Fruit fly (Drosophila melanogaster) whole organism, pupa: Measurements from ENCODE around the gene CG1092.

ENCODE experiments used
- CG10348 ChIP-seq: fragments of 200-800 bp; sonication (Bioruptor generic); IDR thresholded peaks from 2 replicates; pipeline ENCODE4 v1.3.6; 2022; ENCODE audit warnings: missing biosample characterization, missing genetic modification characterization
- CG12605 ChIP-seq: fragments of 200-800 bp; sonication (Bioruptor generic); IDR thresholded peaks from 2 replicates; pipeline ENCODE4 v1.3.6; 2022; ENCODE audit warnings: missing biosample characterization, missing genetic modification characterization
- CG13204 ChIP-seq: fragments of 200-800 bp; sonication (Bioruptor generic); optimal IDR thresholded peaks from 2 replicates; lab custom pipeline; 2018; ENCODE audit warnings: missing biosample characterization, mild to moderate bottlenecking, missing genetic modification characterization, moderate library complexity
- CG14655 ChIP-seq: fragments of 200-800 bp; sonication (Bioruptor generic); optimal IDR thresholded peaks from 3 replicates; lab custom pipeline; 2017; ENCODE audit warnings: mild to moderate bottlenecking, missing biosample characterization, missing genetic modification reagents, missing genetic modification characterization
- CG15710 ChIP-seq: fragments of 200-800 bp; sonication (Bioruptor generic); optimal IDR thresholded peaks from 2 replicates; lab custom pipeline; 2018; ENCODE audit warnings: missing biosample characterization, mild to moderate bottlenecking, missing genetic modification characterization, moderate library complexity
- CG17806 ChIP-seq: fragments of 200-800 bp; sonication (Bioruptor generic); optimal IDR thresholded peaks from 2 replicates; lab custom pipeline; 2018; ENCODE audit warnings: missing biosample characterization, mild to moderate bottlenecking, missing genetic modification characterization, moderate library complexity
- CG32121 ChIP-seq: fragments of 200-800 bp; sonication (Bioruptor generic); IDR thresholded peaks from 2 replicates; pipeline ENCODE4 v1.3.6; 2022; ENCODE audit warnings: missing biosample characterization, missing genetic modification characterization
- CG34367 ChIP-seq: fragments of 200-800 bp; sonication (Bioruptor generic); optimal IDR thresholded peaks from 2 replicates; lab custom pipeline; 2018; ENCODE audit warnings: missing biosample characterization, mild to moderate bottlenecking, missing genetic modification characterization
- CG4496 ChIP-seq: fragments of 200-800 bp; sonication (Bioruptor generic); IDR thresholded peaks from 3 replicates; pipeline ENCODE4 v1.3.6; 2022; ENCODE audit warnings: missing biosample characterization, missing genetic modification characterization
- CG8159 ChIP-seq: fragments of 200-800 bp; sonication (Bioruptor generic); optimal IDR thresholded peaks from 3 replicates; lab custom pipeline; 2018; ENCODE audit warnings: missing biosample characterization, mild to moderate bottlenecking, missing genetic modification characterization, moderate library complexity
- CG8301 ChIP-seq: fragments of 200-800 bp; sonication (Bioruptor generic); optimal IDR thresholded peaks from 2 replicates; lab custom pipeline; 2018; ENCODE audit warnings: missing biosample characterization, mild to moderate bottlenecking, missing genetic modification characterization
- CG9948 ChIP-seq: fragments of 200-800 bp; sonication (Bioruptor generic); optimal IDR thresholded peaks from 2 replicates; lab custom pipeline; 2018; ENCODE audit warnings: missing biosample characterization, mild to moderate bottlenecking, missing genetic modification characterization, moderate library complexity
- D1 ChIP-seq: fragments of 200-800 bp; sonication (Bioruptor generic); optimal IDR thresholded peaks from 2 replicates; lab custom pipeline; 2018; ENCODE audit warnings: missing biosample characterization, mild to moderate bottlenecking, missing genetic modification characterization, moderate library complexity
- EcR ChIP-seq: fragments of 200-800 bp; sonication (Bioruptor generic); optimal IDR thresholded peaks from 3 replicates; lab custom pipeline; 2019; ENCODE audit warnings: missing biosample characterization, missing genetic modification characterization, mild to moderate bottlenecking, moderate library complexity, missing genetic modification reagents
- Ets98B ChIP-seq: fragments of 200-800 bp; sonication (Bioruptor generic); IDR thresholded peaks from 2 replicates; pipeline ENCODE4 v1.3.6; 2022; ENCODE audit warnings: missing biosample characterization, missing genetic modification characterization
- Pif1A ChIP-seq: fragments of 200-800 bp; sonication (Bioruptor generic); optimal IDR thresholded peaks from 3 replicates; lab custom pipeline; 2016; ENCODE audit warnings: missing biosample characterization, missing genetic modification characterization
- Pif1B ChIP-seq: fragments of 200-800 bp; sonication (Bioruptor generic); optimal IDR thresholded peaks from 3 replicates; lab custom pipeline; 2016; ENCODE audit warnings: missing biosample characterization, missing genetic modification characterization
- Snoo ChIP-seq: fragments of 200-800 bp; sonication (Bioruptor generic); optimal IDR thresholded peaks from 3 replicates; lab custom pipeline; 2017; ENCODE audit warnings: missing biosample characterization, mild to moderate bottlenecking, missing genetic modification characterization, inconsistent platforms
- fd96Ca ChIP-seq: fragments of 200-800 bp; sonication (Bioruptor generic); IDR thresholded peaks from 3 replicates; pipeline ENCODE4 v1.3.6; 2022; ENCODE audit warnings: missing biosample characterization, missing genetic modification characterization
- gl ChIP-seq: fragments of 200-800 bp; sonication (Bioruptor generic); optimal IDR thresholded peaks from 2 replicates; lab custom pipeline; 2018; ENCODE audit warnings: missing biosample characterization, mild to moderate bottlenecking, missing genetic modification characterization
- rn ChIP-seq: fragments of 200-800 bp; sonication (Bioruptor generic); IDR thresholded peaks from 2 replicates; pipeline ENCODE4 v1.3.6; 2022; ENCODE audit warnings: missing biosample characterization, missing genetic modification characterization

CG1092 gene

DNA sequence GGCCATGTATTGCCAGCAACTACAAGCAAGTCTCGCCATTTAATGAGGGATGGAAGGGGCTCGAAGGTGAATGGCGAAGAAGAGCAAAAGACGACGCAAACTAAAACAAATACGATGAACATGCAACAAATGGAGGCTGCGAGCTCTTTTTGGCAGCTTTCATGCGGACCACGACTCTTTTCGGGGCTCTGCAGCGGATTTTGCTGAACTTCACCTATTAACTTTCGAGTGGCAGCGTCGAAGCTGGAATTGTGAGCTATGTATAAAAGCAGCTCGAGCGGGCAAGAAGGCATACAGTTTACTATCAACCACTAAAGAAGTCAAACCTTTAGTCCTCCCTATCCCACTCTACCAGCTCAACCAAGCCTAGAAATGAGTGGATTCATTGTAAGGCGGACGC is 12.2 kb upstream of the CG1092 start, which contains the start of gene TwdlV:
TSS of gene TwdlV (plus strand) at position 301 of the 400 bp plus-strand sequence.
- TF ChIP-seq rn (no peak), CG15710 (tag; lab: Kevin White, UChicago) (no peak), CG8159 (tag; lab: Kevin White, UChicago) (no peak), gl (tag; lab: Kevin White, UChicago) (no peak), CG32121 (GFP tag; lab: Robert Waterston, UW) (no peak), CG9948 (tag; lab: Kevin White, UChicago) (no peak), EcR (GFP tag; lab: Kevin White, UChicago) (no peak), D1 (tag; lab: Kevin White, UChicago) (no peak), Ets98B (no peak), CG34367 (tag; lab: Kevin White, UChicago) (no peak)

- no peak for TF ChIP-seq CG15710 (tag; lab: Kevin White, UChicago)
- no peak for TF ChIP-seq CG12605
- TF ChIP-seq CG34367 (tag; lab: Kevin White, UChicago): no peak
- no peak for TF ChIP-seq gl (tag; lab: Kevin White, UChicago)
- TF ChIP-seq fd96Ca (GFP tag; lab: Robert Waterston, UW): no peak
- no peak for TF ChIP-seq Pif1A (GFP tag; lab: Kevin White, UChicago)
- TF ChIP-seq CG10348 (GFP tag; lab: Robert Waterston, UW): no peak
- no peak for TF ChIP-seq CG14655 (GFP tag; lab: Kevin White, UChicago)
- TF ChIP-seq CG13204 (GFP tag; lab: Kevin White, UChicago): no peak
- no peak for TF ChIP-seq CG17806
- TF ChIP-seq CG8301 (tag; lab: Kevin White, UChicago): no peak
- TF ChIP-seq, all 21 proteins: peak for 0
Observed at dm6 chr3R:4256672-4257071, 9.9 kb upstream of the CG1092 start, which contains the start of gene Or82a. Or82a (plus strand) TSS chr3R:4256972.

DNA sequence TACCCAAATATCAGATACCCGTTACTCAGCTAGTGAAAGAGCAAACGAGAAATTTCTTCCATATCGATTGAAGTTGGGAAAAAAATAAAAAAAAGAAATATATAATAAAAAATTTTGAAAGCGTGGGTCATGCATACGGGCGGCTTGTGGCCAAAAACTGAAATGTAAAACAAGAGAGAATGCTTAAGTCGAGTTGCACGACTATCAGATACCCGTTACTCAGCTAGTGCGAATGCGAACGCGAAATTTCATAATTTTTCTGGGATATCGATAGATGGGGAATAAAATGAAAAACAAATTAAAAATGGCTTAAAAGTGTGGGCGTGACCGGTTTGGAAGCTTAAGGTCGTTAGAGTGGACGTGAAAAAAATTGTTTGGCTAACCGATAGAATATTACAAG is 1.8 kb downstream of the CG1092 start:
- no peak for TF ChIP-seq CG32121 (GFP tag; lab: Robert Waterston, UW)
- no peak for TF ChIP-seq EcR (GFP tag; lab: Kevin White, UChicago)
- no peak for TF ChIP-seq CG34367 (tag; lab: Kevin White, UChicago)
- TF ChIP-seq Pif1A (GFP tag; lab: Kevin White, UChicago): no peak
- no peak for TF ChIP-seq CG17806
- no peak for TF ChIP-seq gl (tag; lab: Kevin White, UChicago)
- no peak for TF ChIP-seq CG14655 (GFP tag; lab: Kevin White, UChicago)
- no peak for TF ChIP-seq Snoo (tag; lab: Kevin White, UChicago)
- TF ChIP-seq D1 (tag; lab: Kevin White, UChicago): no peak
- no peak for TF ChIP-seq Pif1B
- TF ChIP-seq CG12605: no peak
- TF ChIP-seq CG9948 (tag; lab: Kevin White, UChicago): no peak

dm6 chr3R:4277828-4278227 is 11.3 kb downstream of the CG1092 start, which contains the start of gene flip:
flip (minus strand) TSS chr3R:4277928.
- TF ChIP-seq Pif1A (GFP tag; lab: Kevin White, UChicago) (no peak), D1 (tag; lab: Kevin White, UChicago) (no peak), CG32121 (GFP tag; lab: Robert Waterston, UW) (no peak), gl (tag; lab: Kevin White, UChicago) (no peak), CG17806 (no peak), CG12605 (no peak), CG14655 (GFP tag; lab: Kevin White, UChicago) (no peak), rn (no peak), fd96Ca (GFP tag; lab: Robert Waterston, UW) (no peak), CG9948 (tag; lab: Kevin White, UChicago) (no peak)

dm6 chr3R:4280062-4280461 is 13.5 kb downstream of the CG1092 start, which contains the start of gene cpx:
cpx (plus strand) TSS chr3R:4280221.
- no peak for TF ChIP-seq CG14655 (GFP tag; lab: Kevin White, UChicago)
- no peak for TF ChIP-seq rn
- no peak for TF ChIP-seq CG34367 (tag; lab: Kevin White, UChicago)
- TF ChIP-seq gl (tag; lab: Kevin White, UChicago): no peak
- TF ChIP-seq CG9948 (tag; lab: Kevin White, UChicago): no peak
- TF ChIP-seq CG15710 (tag; lab: Kevin White, UChicago): no peak
- TF ChIP-seq CG4496 (GFP tag; lab: Robert Waterston, UW): no peak
- no peak for TF ChIP-seq CG8159 (tag; lab: Kevin White, UChicago)
- TF ChIP-seq Pif1A (GFP tag; lab: Kevin White, UChicago): no peak
- no peak for TF ChIP-seq CG17806
- no peak for TF ChIP-seq fd96Ca (GFP tag; lab: Robert Waterston, UW)
- no peak for TF ChIP-seq CG12605
- TF ChIP-seq CG13204 (GFP tag; lab: Kevin White, UChicago): no peak
- no peak for TF ChIP-seq EcR (GFP tag; lab: Kevin White, UChicago)
- TF ChIP-seq Ets98B: no peak
- TF ChIP-seq Snoo (tag; lab: Kevin White, UChicago): no peak
- TF ChIP-seq, all 21 proteins: peak for 0

DNA sequence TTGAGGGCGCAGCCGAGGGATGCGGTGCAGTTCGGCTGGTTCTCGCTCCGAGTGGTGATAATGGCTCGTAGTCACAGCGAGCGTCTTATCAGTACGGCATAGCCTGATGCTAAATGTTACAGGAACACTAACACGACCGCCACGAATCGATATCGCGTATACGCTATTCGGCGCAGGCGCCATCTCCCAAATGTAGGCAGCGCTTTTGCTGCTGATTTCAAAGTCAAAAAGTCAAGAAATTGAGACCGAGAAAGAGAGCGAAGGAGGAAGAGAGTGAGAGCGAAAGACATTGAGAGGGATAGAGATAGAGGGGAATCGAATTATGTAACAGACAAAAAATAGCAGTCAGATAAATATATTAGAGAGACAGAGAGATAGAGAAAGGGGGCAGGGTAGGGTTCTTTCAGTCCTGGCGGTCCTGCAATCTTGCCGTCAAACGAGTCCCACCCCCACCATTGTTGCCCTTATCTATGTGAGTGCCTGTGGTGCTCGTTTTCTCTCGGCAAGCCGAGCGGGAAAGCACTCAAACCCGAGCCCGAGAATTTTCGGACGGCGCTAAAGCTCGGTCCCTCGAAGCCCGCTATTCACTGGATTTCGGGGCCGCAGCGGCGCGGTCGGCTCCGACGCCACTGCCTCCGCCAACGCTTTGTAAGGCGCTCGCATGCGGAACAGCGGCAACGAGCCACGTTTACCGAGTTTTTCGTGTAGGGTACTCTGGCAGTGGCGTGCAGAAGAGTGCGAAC is 14.7 kb downstream of the CG1092 start:
- TF ChIP-seq CG8301 (tag; lab: Kevin White, UChicago): no peak
- 0 out of 3 replicates have a peak, but pooled peaks have one; percentile 29 for TF ChIP-seq CG4496 (GFP tag; lab: Robert Waterston, UW)
- no peak for TF ChIP-seq CG12605
- TF ChIP-seq Snoo (tag; lab: Kevin White, UChicago): no peak
- TF ChIP-seq CG9948 (tag; lab: Kevin White, UChicago): no peak
- 0 out of 2 replicates have a peak, but pooled peaks have one; percentile 13 for TF ChIP-seq Ets98B
- no peak for TF ChIP-seq gl (tag; lab: Kevin White, UChicago)
- TF ChIP-seq fd96Ca (GFP tag; lab: Robert Waterston, UW): 0 out of 3 replicates have a peak, but pooled peaks have one; percentile 11
- no peak for TF ChIP-seq CG17806
- no peak for TF ChIP-seq CG15710 (tag; lab: Kevin White, UChicago)
- no peak for TF ChIP-seq EcR (GFP tag; lab: Kevin White, UChicago)
- TF ChIP-seq CG13204 (GFP tag; lab: Kevin White, UChicago): peak; percentile 16
- TF ChIP-seq CG34367 (tag; lab: Kevin White, UChicago): no peak
